Fruit fly (Drosophila melanogaster) whole organism, embryonic: Measurements from ENCODE around the gene CG14830.

Experiments used
- Awh ChIP-seq: fragments of 200-800 bp; sonication (Bioruptor generic); IDR thresholded peaks from 2 replicates; pipeline ENCODE4, ENCODE4 v1.3.6; 2022; ENCODE audit warnings: missing biosample characterization, missing genetic modification characterization
- CG10209 ChIP-seq: fragments of 200-800 bp; sonication (Bioruptor generic); optimal IDR thresholded peaks from 3 replicates; lab custom pipeline; 2017; ENCODE audit warnings: missing biosample characterization, mild to moderate bottlenecking, missing genetic modification characterization, missing genetic modification reagents
- CG10654 ChIP-seq: fragments of 200-800 bp; sonication (Bioruptor generic); optimal IDR thresholded peaks from 2 replicates; lab custom pipeline; 2016; ENCODE audit warnings: missing biosample characterization, missing genetic modification characterization
- CG13287 ChIP-seq: fragments of 200-800 bp; sonication (Bioruptor generic); IDR thresholded peaks from 2 replicates; pipeline ENCODE4 v1.3.6; 2022; ENCODE audit warnings: missing biosample characterization, missing genetic modification characterization; ENCODE audit not compliant: partially characterized antibody
- CG13424 ChIP-seq: fragments of 200-800 bp; sonication (Bioruptor generic); optimal IDR thresholded peaks from 2 replicates; lab custom pipeline; 2019; ENCODE audit warnings: missing biosample characterization, mild to moderate bottlenecking, missing genetic modification characterization, moderate library complexity
- CG14965 ChIP-seq: fragments of 200-800 bp; sonication (Bioruptor generic); optimal IDR thresholded peaks from 2 replicates; lab custom pipeline; 2016; ENCODE audit warnings: missing biosample characterization, missing genetic modification characterization, borderline replicate concordance
- CG15073 ChIP-seq: fragments of 200-800 bp; sonication (Bioruptor generic); optimal IDR thresholded peaks from 2 replicates; lab custom pipeline; 2016; ENCODE audit warnings: missing biosample characterization, missing genetic modification characterization
- CG16813 ChIP-seq: fragments of 200-800 bp; sonication (Bioruptor generic); IDR thresholded peaks from 3 replicates; pipeline ENCODE4 v1.3.6; 2022; ENCODE audit warnings: missing biosample characterization, missing genetic modification characterization; ENCODE audit not compliant: partially characterized antibody
- CG17829 ChIP-seq: fragments of 200-800 bp; optimal IDR thresholded peaks from 2 replicates; lab custom pipeline; 2019; ENCODE audit warnings: missing biosample characterization, mild to moderate bottlenecking, missing genetic modification characterization, moderate library complexity
- CG18262 ChIP-seq: fragments of 200-800 bp; optimal IDR thresholded peaks from 3 replicates; lab custom pipeline; 2019; ENCODE audit warnings: missing biosample characterization, mild to moderate bottlenecking, missing genetic modification characterization, moderate library complexity
- CG1832 ChIP-seq: fragments of 200-800 bp; sonication (Bioruptor generic); optimal IDR thresholded peaks from 2 replicates; lab custom pipeline; 2017; ENCODE audit warnings: missing biosample characterization, mild to moderate bottlenecking, missing genetic modification characterization, inconsistent platforms
- CG18476 ChIP-seq: fragments of 200-800 bp; sonication (Bioruptor generic); optimal IDR thresholded peaks from 2 replicates; lab custom pipeline; 2016; ENCODE audit warnings: missing biosample characterization, mild to moderate bottlenecking, missing genetic modification characterization
- CG2712 ChIP-seq: fragments of 200-800 bp; optimal IDR thresholded peaks from 3 replicates; lab custom pipeline; 2019; ENCODE audit warnings: missing biosample characterization, mild to moderate bottlenecking, missing genetic modification characterization, moderate library complexity
- CG31388 ChIP-seq: fragments of 200-800 bp; sonication (Bioruptor generic); optimal IDR thresholded peaks from 2 replicates; lab custom pipeline; 2016; ENCODE audit warnings: missing biosample characterization, missing genetic modification characterization
- CG3838 ChIP-seq: fragments of 200-800 bp; sonication (Bioruptor generic); optimal IDR thresholded peaks from 3 replicates; lab custom pipeline; 2016; ENCODE audit warnings: missing biosample characterization, missing genetic modification characterization
- CG4617 ChIP-seq: fragments of 200-800 bp; sonication (Bioruptor generic); optimal IDR thresholded peaks from 3 replicates; lab custom pipeline; 2016; ENCODE audit warnings: missing biosample characterization, missing genetic modification characterization, borderline replicate concordance
- CG6689 ChIP-seq: fragments of 200-800 bp; sonication (Bioruptor generic); IDR thresholded peaks from 2 replicates; pipeline ENCODE4 v1.3.6; 2022; ENCODE audit warnings: missing biosample characterization, missing genetic modification characterization
- CG7928 ChIP-seq: fragments of 200-800 bp; sonication (Bioruptor generic); optimal IDR thresholded peaks from 2 replicates; lab custom pipeline; 2017; ENCODE audit warnings: missing biosample characterization, mild to moderate bottlenecking, missing genetic modification characterization
- CG8281 ChIP-seq: fragments of 200-800 bp; sonication (Bioruptor generic); optimal IDR thresholded peaks from 2 replicates; lab custom pipeline; 2018; ENCODE audit warnings: missing biosample characterization, mild to moderate bottlenecking, missing genetic modification characterization, moderate library complexity
- CG8290 ChIP-seq, 3 experiments: fragments of 200-800 bp; sonication (Bioruptor generic); optimal IDR thresholded peaks; 2 replicates each; lab custom pipeline; 2016 to 2019; ENCODE audit warnings: missing biosample characterization in 3 of 3, missing genetic modification characterization in 3 of 3, mild to moderate bottlenecking in 2 of 3, moderate library complexity in 1 of 3
- Dref ChIP-seq: fragments of 200-800 bp; sonication (Bioruptor generic); IDR thresholded peaks from 2 replicates; pipeline ENCODE4 v1.3.6; 2022; ENCODE audit warnings: missing biosample characterization, missing genetic modification characterization
- Hmx ChIP-seq: fragments of 200-800 bp; sonication (Bioruptor generic); optimal IDR thresholded peaks from 2 replicates; lab custom pipeline; 2016; ENCODE audit warnings: missing biosample characterization, missing genetic modification characterization
- Med ChIP-seq: fragments of 200-800 bp; sonication (Bioruptor generic); peaks from one replicate; lab custom pipeline; 2016; ENCODE audit warnings: missing biosample characterization, missing genetic modification characterization, mild to moderate bottlenecking, inconsistent platforms, moderate library complexity
- NC2α ChIP-seq: fragments of 200-800 bp; sonication (Bioruptor generic); optimal IDR thresholded peaks from 2 replicates; lab custom pipeline; 2016; ENCODE audit warnings: missing biosample characterization, missing genetic modification characterization
- Opbp ChIP-seq: fragments of 200-800 bp; sonication (Bioruptor generic); IDR thresholded peaks from 3 replicates; pipeline ENCODE4 v1.3.6; 2022; ENCODE audit warnings: missing biosample characterization, missing genetic modification characterization; ENCODE audit not compliant: partially characterized antibody
- Poxn ChIP-seq: fragments of 200-800 bp; sonication (Bioruptor generic); IDR thresholded peaks from 2 replicates; pipeline ENCODE4 v1.3.6; 2022; ENCODE audit warnings: missing biosample characterization, missing genetic modification characterization
- Vsx1 ChIP-seq: fragments of 200-800 bp; sonication (Bioruptor generic); optimal IDR thresholded peaks from 2 replicates; lab custom pipeline; 2017; ENCODE audit warnings: missing biosample characterization, mild to moderate bottlenecking, missing genetic modification characterization, missing genetic modification reagents
- abd-A ChIP-seq: fragments of 200-800 bp; sonication (Bioruptor generic); optimal IDR thresholded peaks from 3 replicates; lab custom pipeline; 2019; ENCODE audit warnings: missing biosample characterization, mild to moderate bottlenecking, missing genetic modification characterization, moderate library complexity
- ash1 ChIP-seq: fragments of 200-800 bp; sonication (Bioruptor generic); optimal IDR thresholded peaks from 2 replicates; lab custom pipeline; 2018; ENCODE audit warnings: missing biosample characterization, mild to moderate bottlenecking, missing genetic modification characterization
- bcd ChIP-seq: fragments of 200-800 bp; sonication (Bioruptor generic); optimal IDR thresholded peaks from 2 replicates; lab custom pipeline; 2017; ENCODE audit warnings: missing biosample characterization, mild to moderate bottlenecking, missing genetic modification characterization
- br ChIP-seq: fragments of >200 bp; optimal IDR thresholded peaks from 2 replicates; lab custom pipeline; 2017
- crp ChIP-seq, 2 experiments: fragments of 200-800 bp; sonication (Bioruptor generic); optimal IDR thresholded peaks; 2 replicates in 1 of 2; 3 replicates in 1 of 2; lab custom pipeline; 2017; ENCODE audit warnings: missing biosample characterization in 2 of 2, missing genetic modification characterization in 2 of 2, mild to moderate bottlenecking in 1 of 2, moderate library complexity in 1 of 2
- danr ChIP-seq: fragments of 200-800 bp; sonication (Bioruptor generic); IDR thresholded peaks from 2 replicates; pipeline ENCODE4 v1.3.6; 2022; ENCODE audit warnings: missing biosample characterization, missing genetic modification characterization
- fd102C ChIP-seq: fragments of 200-800 bp; sonication (Bioruptor generic); optimal IDR thresholded peaks from 2 replicates; lab custom pipeline; 2018; ENCODE audit warnings: missing biosample characterization, mild to moderate bottlenecking, missing genetic modification characterization, moderate library complexity
- gem ChIP-seq: fragments of 200-800 bp; sonication (Bioruptor generic); optimal IDR thresholded peaks from 2 replicates; lab custom pipeline; 2019; ENCODE audit warnings: missing biosample characterization, mild to moderate bottlenecking, missing genetic modification characterization, moderate library complexity
- grau ChIP-seq: fragments of 200-800 bp; optimal IDR thresholded peaks from 3 replicates; lab custom pipeline; 2019; ENCODE audit warnings: missing biosample characterization, mild to moderate bottlenecking, missing genetic modification characterization, moderate library complexity
- gro ChIP-seq: fragments of 200-800 bp; sonication (Bioruptor generic); optimal IDR thresholded peaks from 2 replicates; lab custom pipeline; 2016; ENCODE audit warnings: missing biosample characterization, missing genetic modification characterization
- gt ChIP-seq: fragments of 200-800 bp; sonication (Bioruptor generic); IDR thresholded peaks from 2 replicates; pipeline ENCODE4 v1.3.6; 2022; ENCODE audit warnings: missing biosample characterization, missing genetic modification characterization
- ind ChIP-seq: fragments of 200-800 bp; sonication (Bioruptor generic); optimal IDR thresholded peaks from 3 replicates; lab custom pipeline; 2016; ENCODE audit warnings: missing biosample characterization, missing genetic modification characterization
- insv ChIP-seq, 2 experiments: fragments of 200-800 bp; sonication (Bioruptor generic); optimal IDR thresholded peaks; 3 replicates each; lab custom pipeline; 2016 to 2018; ENCODE audit warnings: missing biosample characterization in 2 of 2, missing genetic modification characterization in 2 of 2
- kay ChIP-seq: fragments of 200-800 bp; sonication (Bioruptor generic); optimal IDR thresholded peaks from 2 replicates; lab custom pipeline; 2016; ENCODE audit warnings: missing biosample characterization, missing genetic modification characterization
- org-1 ChIP-seq: fragments of 200-800 bp; sonication (Bioruptor generic); optimal IDR thresholded peaks from 2 replicates; lab custom pipeline; 2017; ENCODE audit warnings: missing biosample characterization, missing genetic modification characterization
- prd ChIP-seq, 3 experiments: fragments of >200 bp in 2 of 3; fragments of 200-800 bp in 1 of 3; sonication (Bioruptor generic) in 1 of 3; optimal IDR thresholded peaks in 2 of 3; IDR thresholded peaks in 1 of 3; 2 replicates in 2 of 3; 3 replicates in 1 of 3; pipeline versions ENCODE4 v1.3.6 to Lab custom; 2017 to 2022; ENCODE audit warnings: missing biosample characterization in 1 of 3, missing genetic modification characterization in 1 of 3
- ranshi ChIP-seq: fragments of 200-800 bp; sonication (Bioruptor generic); IDR thresholded peaks from 2 replicates; pipeline ENCODE4 v1.3.6; 2022; ENCODE audit warnings: missing biosample characterization, missing genetic modification characterization
- stc ChIP-seq: fragments of 200-800 bp; sonication (Bioruptor generic); IDR thresholded peaks from 2 replicates; pipeline ENCODE4 v1.3.6; 2022; ENCODE audit warnings: missing biosample characterization, missing genetic modification characterization
- tx ChIP-seq: fragments of 200-800 bp; sonication (Bioruptor generic); optimal IDR thresholded peaks from 2 replicates; lab custom pipeline; 2016; ENCODE audit warnings: missing biosample characterization, missing genetic modification characterization
- vnd ChIP-seq: fragments of 200-800 bp; sonication (Bioruptor generic); IDR thresholded peaks from 3 replicates; pipeline ENCODE4 v1.3.6; 2022; ENCODE audit warnings: missing biosample characterization, missing genetic modification characterization; ENCODE audit not compliant: partially characterized antibody
- vvl ChIP-seq: fragments of 200-800 bp; sonication (Bioruptor generic); IDR thresholded peaks from 2 replicates; pipeline ENCODE4 v1.3.6; 2022; ENCODE audit warnings: missing biosample characterization, missing genetic modification characterization
- yki ChIP-seq: fragments of >200 bp; optimal IDR thresholded peaks from 3 replicates; lab custom pipeline; 2018
- zfh2 ChIP-seq: fragments of 200-800 bp; sonication (Bioruptor generic); optimal IDR thresholded peaks from 2 replicates; lab custom pipeline; 2016; ENCODE audit warnings: missing biosample characterization, missing genetic modification characterization

CG14830 gene

dm6 chr3L:7249167-7249566, 14.6 kb downstream of the CG14830 start, which contains the start of gene Cdc27 (continued):
- TF ChIP-seq prd (optimal IDR thresholded peaks at IDR 0.05; lab: Kevin White, UChicago) (no peak), prd (GFP tag; IDR thresholded peaks at IDR 0.05; lab: Robert Waterston, UW) (peak; percentile 23; the same call in 1 of the 3 replicates), stc (GFP tag; lab: Robert Waterston, UW) (no peak), Opbp (peak; percentile 75), CG14965 (no peak), yki (lab: Kevin White, UChicago) (no peak), insv (GFP tag; optimal IDR thresholded peaks at IDR 0.05; lab: Kevin White, UChicago) (no peak), CG18476 (peak; percentile 21), CG17829 (tag; lab: Kevin White, UChicago) (peak; percentile 77), Poxn (no peak), ind (peak; percentile 14), zfh2 (GFP tag; lab: Kevin White, UChicago) (peak; percentile 8), CG31388 (GFP tag; lab: Kevin White, UChicago) (no peak), CG8281 (tag; lab: Kevin White, UChicago) (no peak), CG6689 (GFP tag; lab: Robert Waterston, UW) (peak; percentile 41; the same call in 1 of the 2 replicates), gro (GFP tag; lab: Kevin White, UChicago) (peak; percentile 42), NC2α (GFP tag; lab: Kevin White, UChicago) (no peak), ranshi (GFP tag; lab: Robert Waterston, UW) (0 out of 2 replicates have a peak, but pooled peaks have one; percentile 26), Dref (GFP tag; lab: Robert Waterston, UW) (peak; percentile 92), CG2712 (tag; lab: Kevin White, UChicago) (peak; percentile 60), Med (GFP tag; lab: Kevin White, UChicago) (peak; percentile 76), CG15073 (GFP tag; lab: Kevin White, UChicago) (no peak), ash1 (GFP tag; lab: Kevin White, UChicago) (no peak), CG7928 (no peak), fd102C (GFP tag; lab: Kevin White, UChicago) (no peak), kay (GFP tag; lab: Kevin White, UChicago) (peak; percentile 9), org-1 (GFP tag; lab: Kevin White, UChicago) (no peak), CG3838 (peak; percentile 82), danr (GFP tag; lab: Robert Waterston, UW) (no peak), br (lab: Kevin White, UChicago) (no peak), tx (GFP tag; lab: Kevin White, UChicago) (no peak), grau (tag; lab: Kevin White, UChicago) (peak; percentile 61), CG10209 (GFP tag; lab: Kevin White, UChicago) (peak; percentile 21), CG18262 (tag; lab: Kevin White, UChicago) (peak; percentile 34), vvl (peak; percentile 86), gt (GFP tag; lab: Robert Waterston, UW) (no peak), CG4617 (GFP tag; lab: Kevin White, UChicago) (peak; percentile 93), CG13424 (peak; percentile 57), Vsx1 (GFP tag; lab: Kevin White, UChicago) (no peak), Hmx (no peak), Awh (GFP tag; lab: Robert Waterston, UW) (no peak), CG8290 (GFP tag; optimal IDR thresholded peaks at IDR 0.05; lab: Kevin White, UChicago) (peak; percentile 15), CG8290 (tag; optimal IDR thresholded peaks at IDR 0.05; lab: Kevin White, UChicago) (peak in 1 of 2 experiments; percentile 79), CG10654 (GFP tag; lab: Kevin White, UChicago) (peak; percentile 28), CG16813 (GFP tag; lab: Robert Waterston, UW) (peak; percentile 79), abd-A (tag; lab: Kevin White, UChicago) (no peak), bcd (peak; percentile 42), crp (GFP tag; optimal IDR thresholded peaks at IDR 0.05; lab: Kevin White, UChicago) (peak in 1 of 2 experiments; percentile 4), CG13287 (peak; percentile 83), CG1832 (no peak), gem (tag; lab: Kevin White, UChicago) (peak; percentile 66), vnd (GFP tag; lab: Robert Waterston, UW) (peak; percentile 78)
